Worm (Caenorhabditis elegans) whole organism, L1 larva: Measurements from ENCODE around the gene T28B11.1.

ENCODE experiments used
- aha-1 ChIP-seq: fragments of 150-350 bp; optimal IDR thresholded peaks from 2 replicates; lab custom pipeline; 2014; ENCODE audit warnings: missing biosample characterization, missing genetic modification characterization
- alr-1 ChIP-seq: fragments of 200-800 bp; sonication (Bioruptor generic); optimal IDR thresholded peaks from 2 replicates; lab custom pipeline; 2018; ENCODE audit warnings: borderline replicate concordance, mild to moderate bottlenecking, missing genetic modification characterization, missing compliant biosample characterization
- aly-2 ChIP-seq: fragments of 150-350 bp; optimal IDR thresholded peaks from 2 replicates; lab custom pipeline; 2014; ENCODE audit warnings: missing biosample characterization, missing genetic modification characterization
- blmp-1 ChIP-seq: fragments of 150-350 bp; optimal IDR thresholded peaks from 2 replicates; lab custom pipeline; 2014; ENCODE audit warnings: missing biosample characterization, missing genetic modification characterization
- ceh-63 ChIP-seq: fragments of 200-800 bp; sonication (Bioruptor generic); optimal IDR thresholded peaks from 2 replicates; lab custom pipeline; 2018; ENCODE audit warnings: mild to moderate bottlenecking, missing genetic modification characterization, missing compliant biosample characterization
- ceh-88 ChIP-seq: fragments of 200-800 bp; sonication (Bioruptor generic); IDR thresholded peaks from 2 replicates; pipeline ENCODE4 v1.3.6; 2022; ENCODE audit warnings: missing genetic modification characterization, missing compliant biosample characterization
- ceh-90 ChIP-seq: sonication (generic microtip); optimal IDR thresholded peaks from 2 replicates; lab custom pipeline; 2016; ENCODE audit warnings: missing genetic modification characterization, missing compliant biosample characterization
- ces-1 ChIP-seq: fragments of 150-350 bp; optimal IDR thresholded peaks from 2 replicates; lab custom pipeline; 2014; ENCODE audit warnings: missing biosample characterization, missing genetic modification reagents, missing genetic modification characterization
- dpl-1 ChIP-seq, 3 experiments: fragments of 150-350 bp in 2 of 3; sonication (generic microtip) in 1 of 3; optimal IDR thresholded peaks; 2 replicates each; lab custom pipeline; 2014 to 2017; ENCODE audit warnings: missing biosample characterization in 3 of 3, missing genetic modification characterization in 3 of 3, missing genetic modification reagents in 3 of 3
- efl-1 ChIP-seq, 4 experiments: fragments of 150-350 bp; optimal IDR thresholded peaks in 3 of 4; peaks in 1 of 4; 1 replicate in 1 of 4; 2 replicates in 3 of 4; lab custom pipeline; 2014; ENCODE audit warnings: missing biosample characterization in 2 of 4, missing genetic modification characterization in 2 of 4, missing genetic modification reagents in 2 of 4
- egl-13 ChIP-seq: sonication (generic microtip); optimal IDR thresholded peaks from 2 replicates; lab custom pipeline; 2016; ENCODE audit warnings: missing genotype, missing genetic modification reagents, missing genetic modification characterization, missing compliant biosample characterization
- elt-2 ChIP-seq: sonication (generic microtip); optimal IDR thresholded peaks from 2 replicates; lab custom pipeline; 2016; ENCODE audit warnings: missing genetic modification characterization, mild to moderate bottlenecking, inconsistent platforms, missing compliant biosample characterization, missing genetic modification reagents
- ets-5 ChIP-seq: fragments of 200-800 bp; sonication (Bioruptor generic); IDR thresholded peaks from 2 replicates; pipeline ENCODE4 v1.3.6; 2022; ENCODE audit warnings: missing genetic modification characterization, missing compliant biosample characterization
- fkh-10 ChIP-seq: sonication (generic microtip); optimal IDR thresholded peaks from 2 replicates; lab custom pipeline; 2017; ENCODE audit warnings: missing biosample characterization, missing genetic modification reagents, missing genetic modification characterization
- hlh-17 ChIP-seq: fragments of 200-800 bp; sonication (Bioruptor generic); optimal IDR thresholded peaks from 2 replicates; lab custom pipeline; 2018; ENCODE audit warnings: missing genetic modification characterization, mild to moderate bottlenecking, missing compliant biosample characterization, moderate library complexity, borderline replicate concordance
- hlh-4 ChIP-seq: sonication (generic microtip); optimal IDR thresholded peaks from 2 replicates; lab custom pipeline; 2016; ENCODE audit warnings: mild to moderate bottlenecking, missing genetic modification characterization, missing compliant biosample characterization
- jun-1 ChIP-seq: fragments of 150-350 bp; optimal IDR thresholded peaks from 2 replicates; lab custom pipeline; 2014; ENCODE audit warnings: missing biosample characterization, missing genetic modification reagents, missing genetic modification characterization
- lin-13 ChIP-seq: fragments of 150-350 bp; optimal IDR thresholded peaks from 2 replicates; lab custom pipeline; 2014; ENCODE audit warnings: missing biosample characterization, missing genetic modification reagents, missing genetic modification characterization
- lsy-2 ChIP-seq, 2 experiments: fragments of 150-350 bp; optimal IDR thresholded peaks; 2 replicates each; lab custom pipeline; 2014; ENCODE audit warnings: missing biosample characterization in 2 of 2, missing genetic modification characterization in 2 of 2
- mab-9 ChIP-seq: fragments of 200-800 bp; sonication (Bioruptor generic); IDR thresholded peaks from 2 replicates; pipeline ENCODE4 v1.3.6; 2022; ENCODE audit warnings: missing genetic modification reagents, missing genetic modification characterization, missing compliant biosample characterization
- mdl-1 ChIP-seq, 2 experiments: fragments of 150-350 bp; optimal IDR thresholded peaks; 2 replicates each; lab custom pipeline; 2014 to 2017; ENCODE audit warnings: missing biosample characterization in 2 of 2, missing genetic modification characterization in 2 of 2, inconsistent platforms in 1 of 2
- mep-1 ChIP-seq: fragments of 150-350 bp; optimal IDR thresholded peaks from 2 replicates; lab custom pipeline; 2014; ENCODE audit warnings: missing biosample characterization, missing genetic modification characterization
- nhr-11 ChIP-seq: fragments of 150-350 bp; optimal IDR thresholded peaks from 2 replicates; lab custom pipeline; 2014; ENCODE audit warnings: missing biosample characterization, missing genetic modification characterization
- nhr-19 ChIP-seq: fragments of 200-800 bp; sonication (Bioruptor generic); conservative IDR thresholded peaks from 2 replicates; pipeline ENCODE4 v1.3.6; 2022; ENCODE audit warnings: missing genetic modification characterization, missing compliant biosample characterization
- nhr-20 ChIP-seq: sonication (generic microtip); optimal IDR thresholded peaks from 2 replicates; lab custom pipeline; 2016; ENCODE audit warnings: mild to moderate bottlenecking, missing genetic modification characterization, missing compliant biosample characterization
- nhr-237 ChIP-seq: fragments of 150-350 bp; optimal IDR thresholded peaks from 2 replicates; lab custom pipeline; 2014; ENCODE audit warnings: missing biosample characterization, missing genetic modification characterization
- nhr-28 ChIP-seq: fragments of 150-350 bp; optimal IDR thresholded peaks from 2 replicates; lab custom pipeline; 2014; ENCODE audit warnings: missing biosample characterization, missing genetic modification characterization
- nhr-71 ChIP-seq: sonication (generic microtip); optimal IDR thresholded peaks from 2 replicates; lab custom pipeline; 2016; ENCODE audit warnings: mild to moderate bottlenecking, missing genetic modification characterization, moderate library complexity, missing compliant biosample characterization
- nhr-77 ChIP-seq: fragments of 150-350 bp; optimal IDR thresholded peaks from 2 replicates; lab custom pipeline; 2014; ENCODE audit warnings: missing biosample characterization, missing genetic modification characterization
- nhr-84 ChIP-seq: sonication (generic microtip); optimal IDR thresholded peaks from 2 replicates; lab custom pipeline; 2017; ENCODE audit warnings: missing biosample characterization, missing genetic modification characterization
- skn-1 ChIP-seq: fragments of 150-350 bp; optimal IDR thresholded peaks from 2 replicates; lab custom pipeline; 2014; ENCODE audit warnings: missing biosample characterization, missing genetic modification characterization
- snpc-4 ChIP-seq: fragments of 150-350 bp; optimal IDR thresholded peaks from 2 replicates; lab custom pipeline; 2014; ENCODE audit warnings: missing biosample characterization, missing genetic modification characterization
- snu-23 ChIP-seq: sonication (generic microtip); optimal IDR thresholded peaks from 2 replicates; lab custom pipeline; 2016; ENCODE audit warnings: missing genetic modification characterization, missing compliant biosample characterization
- sox-4 ChIP-seq: sonication (generic microtip); optimal IDR thresholded peaks from 2 replicates; lab custom pipeline; 2016; ENCODE audit warnings: missing genetic modification characterization, missing compliant biosample characterization
- sup-37 ChIP-seq: fragments of 200-800 bp; sonication (Bioruptor generic); optimal IDR thresholded peaks from 2 replicates; lab custom pipeline; 2018; ENCODE audit warnings: mild to moderate bottlenecking, missing genetic modification characterization, missing compliant biosample characterization
- swsn-7 ChIP-seq: sonication (generic microtip); optimal IDR thresholded peaks from 2 replicates; lab custom pipeline; 2016; ENCODE audit warnings: missing genetic modification characterization, missing compliant biosample characterization
- unc-62 ChIP-seq: fragments of 150-350 bp; optimal IDR thresholded peaks from 2 replicates; lab custom pipeline; 2014; ENCODE audit warnings: missing biosample characterization, missing genetic modification reagents, missing genetic modification characterization
- unc-86 ChIP-seq: sonication (generic microtip); optimal IDR thresholded peaks from 2 replicates; lab custom pipeline; 2016; ENCODE audit warnings: missing genetic modification characterization, missing compliant biosample characterization
- xbp-1 ChIP-seq: sonication (generic microtip); optimal IDR thresholded peaks from 2 replicates; lab custom pipeline; 2016; ENCODE audit warnings: missing genetic modification characterization, missing compliant biosample characterization
- zag-1 ChIP-seq: fragments of 150-350 bp; optimal IDR thresholded peaks from 2 replicates; lab custom pipeline; 2014; ENCODE audit warnings: missing biosample characterization, missing genetic modification characterization
- ztf-11 ChIP-seq, 2 experiments: sonication (generic microtip); optimal IDR thresholded peaks; 2 replicates each; lab custom pipeline; 2016 to 2017; ENCODE audit warnings: missing genetic modification characterization in 2 of 2, missing biosample characterization in 1 of 2, missing compliant biosample characterization in 1 of 2
- ztf-4 ChIP-seq: fragments of 150-350 bp; optimal IDR thresholded peaks from 2 replicates; lab custom pipeline; 2014; ENCODE audit warnings: missing biosample characterization, missing genetic modification characterization

Gene T28B11.1

ce11 chrV:10757128-10757527 is 24.9 kb upstream of the T28B11.1 start (continued):
- peak; percentile 63 for TF ChIP-seq blmp-1
- TF ChIP-seq swsn-7 (tag; lab: Kevin White, UChicago), result no peak
- TF ChIP-seq nhr-19 (GFP tag; lab: Robert Waterston, UW), result no peak
- TF ChIP-seq nhr-71 (tag; lab: Kevin White, UChicago), result peak; percentile 45
- TF ChIP-seq xbp-1, result peak; percentile 39
- TF ChIP-seq, all 84 proteins: peak for 12

DNA sequence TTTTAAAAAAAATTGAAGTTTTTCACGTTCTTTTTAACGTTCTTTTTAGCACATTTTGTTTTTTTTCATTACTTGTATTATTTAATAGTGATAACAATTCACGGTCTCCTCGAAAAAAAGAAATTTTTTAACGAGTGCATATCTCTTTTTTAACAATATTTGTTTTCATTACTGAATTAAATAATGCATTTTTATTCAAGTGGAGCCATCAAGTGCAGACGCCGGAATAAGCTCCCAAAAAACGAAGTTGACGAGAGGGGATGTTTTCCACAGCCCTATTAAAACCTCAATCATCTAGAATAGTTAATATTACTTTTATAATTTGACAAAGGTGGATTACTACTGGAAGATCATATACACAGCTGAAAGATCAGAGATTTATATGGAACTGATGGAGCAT is 24.5 kb upstream of the T28B11.1 start, which contains the start of gene irld-6:
TSS of gene irld-6 (minus strand) at position 101 of the 400 bp plus-strand sequence.
- no peak for TF ChIP-seq mep-1
- no peak for TF ChIP-seq hlh-17 (GFP tag; lab: Kevin White, UChicago)
- TF ChIP-seq nhr-11, result no peak
- TF ChIP-seq dpl-1 (GFP tag; optimal IDR thresholded peaks at IDR 0.05; lab: Kevin White, UChicago), result no peak
- TF ChIP-seq zag-1, result no peak
- no peak for TF ChIP-seq nhr-28 (tag; lab: Kevin White, UChicago)
- TF ChIP-seq ets-5 (GFP tag; lab: Robert Waterston, UW), result no peak
- no peak for TF ChIP-seq unc-86
- TF ChIP-seq mab-9, result no peak
- TF ChIP-seq jun-1 (tag; lab: Kevin White, UChicago), result no peak
- TF ChIP-seq nhr-237 (tag; lab: Kevin White, UChicago), result no peak
- TF ChIP-seq elt-2 (tag; lab: Kevin White, UChicago), result no peak
- TF ChIP-seq alr-1 (tag; lab: Kevin White, UChicago), result no peak
- TF ChIP-seq egl-13 (tag; lab: Kevin White, UChicago), result no peak
- no peak for TF ChIP-seq snpc-4
- TF ChIP-seq nhr-77, result no peak
- TF ChIP-seq ceh-88, result no peak
- TF ChIP-seq fkh-10 (GFP tag; lab: Kevin White, UChicago), result no peak

DNA sequence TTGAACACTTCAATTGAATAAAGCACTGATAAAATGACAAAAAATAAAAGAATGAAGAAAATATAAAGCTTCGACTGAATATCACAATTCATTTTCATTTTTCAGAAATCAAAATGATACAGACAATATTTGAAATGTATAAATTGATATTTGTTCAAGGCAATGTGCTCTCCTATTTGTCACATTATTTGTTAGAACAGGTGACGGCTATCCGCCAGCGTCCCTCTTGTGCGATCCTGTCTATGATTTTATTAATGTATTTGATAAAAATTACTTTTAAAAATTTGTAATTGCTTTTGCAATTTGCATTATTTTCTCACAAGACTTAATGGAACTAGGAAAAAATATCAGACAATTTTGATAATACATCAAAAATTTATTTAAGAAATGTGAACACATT is 21.8 kb upstream of the T28B11.1 start, which contains the start of gene F28H7.7:
TSS of gene F28H7.7 (minus strand) at position 101 of the 400 bp plus-strand sequence.
- TF ChIP-seq ztf-4 (tag; lab: Kevin White, UChicago) (no peak), lin-13 (no peak), skn-1 (no peak), dpl-1 (GFP tag; optimal IDR thresholded peaks at IDR 0.05; lab: Kevin White, UChicago) (no peak), hlh-4 (no peak), mab-9 (no peak)

ce11 chrV:10750630-10751029 is 18.4 kb upstream of the T28B11.1 start, which contains the start of gene F28H7.3:
F28H7.3 (minus strand) TSS chrV:10750788.
- TF ChIP-seq elt-2 (tag; lab: Kevin White, UChicago), result peak; percentile 85
- no peak for TF ChIP-seq hlh-17 (GFP tag; lab: Kevin White, UChicago)
- TF ChIP-seq fkh-10 (GFP tag; lab: Kevin White, UChicago), result no peak
- no peak for TF ChIP-seq efl-1 (optimal IDR thresholded peaks at IDR 0.05; lab: Kevin White, UChicago)
- TF ChIP-seq efl-1 (GFP tag; optimal IDR thresholded peaks at IDR 0.05 in 1 of 2; lab: Kevin White, UChicago), result peak in 1 of 2 experiments; percentile 92

ce11 chrV:10747263-10747951 is 15.2 kb upstream of the T28B11.1 start, which contains the start of the genes selt-1.2 and F28H7.2:
selt-1.2 (minus strand) TSS chrV:10747363.
F28H7.2 (plus strand) TSS chrV:10747901.
- TF ChIP-seq nhr-20 (tag; lab: Kevin White, UChicago) (peak; percentile 4), snu-23 (GFP tag; lab: Kevin White, UChicago) (no peak), efl-1 (optimal IDR thresholded peaks at IDR 0.05; lab: Kevin White, UChicago) (no peak), efl-1 (GFP tag; optimal IDR thresholded peaks at IDR 0.05 in 1 of 2; lab: Kevin White, UChicago) (peak in 1 of 2 experiments; percentile 77)

DNA sequence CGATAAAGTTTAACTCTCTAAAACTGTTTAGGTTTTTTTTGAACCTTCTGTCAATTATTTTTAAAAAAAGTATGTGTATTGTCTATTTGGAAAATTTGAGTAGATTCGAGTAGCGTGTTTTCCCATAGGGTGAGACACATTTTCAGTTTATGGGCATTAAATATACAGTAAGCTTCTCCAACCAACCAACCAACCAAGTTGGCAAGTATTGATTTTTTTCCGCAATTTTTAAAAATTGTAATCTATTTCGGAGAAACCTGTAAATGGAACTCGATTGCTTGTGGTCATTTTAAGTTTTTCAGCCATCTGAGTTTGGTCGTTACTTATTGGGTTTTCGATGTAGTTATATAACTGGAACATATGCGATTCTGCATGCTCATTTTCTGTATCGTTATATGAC is 12.8 kb upstream of the T28B11.1 start, which contains the start of gene srj-21:
TSS of gene srj-21 (plus strand) at position 301 of the 400 bp plus-strand sequence.
- TF ChIP-seq snpc-4, result no peak
- no peak for TF ChIP-seq ceh-90 (tag; lab: Kevin White, UChicago)
- TF ChIP-seq unc-62 (GFP tag; lab: Kevin White, UChicago), result no peak
- no peak for TF ChIP-seq ceh-63 (GFP tag; lab: Kevin White, UChicago)
- no peak for TF ChIP-seq sox-4 (tag; lab: Kevin White, UChicago)
- no peak for TF ChIP-seq nhr-20 (tag; lab: Kevin White, UChicago)
- no peak for TF ChIP-seq aly-2
- TF ChIP-seq lsy-2 (tag; optimal IDR thresholded peaks at IDR 0.05; lab: Kevin White, UChicago), result no peak
- TF ChIP-seq alr-1 (tag; lab: Kevin White, UChicago), result no peak
- no peak for TF ChIP-seq nhr-84 (tag; lab: Kevin White, UChicago)
- TF ChIP-seq ces-1, result no peak
- TF ChIP-seq mdl-1 (tag; optimal IDR thresholded peaks at IDR 0.05; lab: Kevin White, UChicago), result no peak
- TF ChIP-seq egl-13 (tag; lab: Kevin White, UChicago), result no peak
- no peak for TF ChIP-seq ztf-11 (tag; optimal IDR thresholded peaks at IDR 0.05; lab: Kevin White, UChicago)
- no peak for TF ChIP-seq sup-37
- no peak for TF ChIP-seq xbp-1
- no peak for TF ChIP-seq aha-1 (tag; lab: Kevin White, UChicago)
